Fruit fly (Drosophila melanogaster) whole organism, embryonic: ENCODE measurements around the gene RpL37A.
A peak's percentile ranks its signal among the peaks of the same experiment; 100 is the strongest.

ENCODE experiments used
- Ada2b ChIP-seq: fragments of 200-800 bp; sonication (Bioruptor generic); IDR thresholded peaks from 2 replicates; pipeline ENCODE4 v1.3.6; 2022; ENCODE audit warnings: missing biosample characterization, missing genetic modification characterization
- B-H2 ChIP-seq: fragments of 200-800 bp; sonication (Bioruptor generic); optimal IDR thresholded peaks from 2 replicates; lab custom pipeline; 2018; ENCODE audit warnings: missing biosample characterization, mild to moderate bottlenecking, missing genetic modification characterization
- BEAF-32 ChIP-seq: fragments of 200-800 bp; sonication (Bioruptor generic); optimal IDR thresholded peaks from 3 replicates; lab custom pipeline; 2017; ENCODE audit warnings: missing biosample characterization, missing genetic modification characterization, mild to moderate bottlenecking, moderate library complexity, missing genetic modification reagents
- CG11398 ChIP-seq: fragments of 200-800 bp; sonication (Bioruptor generic); optimal IDR thresholded peaks from 2 replicates; lab custom pipeline; 2016; ENCODE audit warnings: missing biosample characterization, missing genetic modification characterization
- CG11456 ChIP-seq: fragments of 200-800 bp; sonication (Bioruptor generic); IDR thresholded peaks from 3 replicates; pipeline ENCODE4 v1.3.6; 2022; ENCODE audit warnings: missing biosample characterization, missing genetic modification characterization
- CG12769 ChIP-seq: fragments of 200-800 bp; sonication (Bioruptor generic); optimal IDR thresholded peaks from 2 replicates; lab custom pipeline; 2019; ENCODE audit warnings: missing biosample characterization, mild to moderate bottlenecking, missing genetic modification characterization, moderate library complexity
- CG13424 ChIP-seq: fragments of 200-800 bp; sonication (Bioruptor generic); optimal IDR thresholded peaks from 2 replicates; lab custom pipeline; 2019; ENCODE audit warnings: missing biosample characterization, mild to moderate bottlenecking, missing genetic modification characterization, moderate library complexity
- CG15269 ChIP-seq: fragments of 200-800 bp; sonication (Bioruptor generic); optimal IDR thresholded peaks from 2 replicates; lab custom pipeline; 2018; ENCODE audit warnings: missing biosample characterization, mild to moderate bottlenecking, missing genetic modification characterization, moderate library complexity
- CG15479 ChIP-seq: fragments of 200-800 bp; sonication (Bioruptor generic); optimal IDR thresholded peaks from 3 replicates; lab custom pipeline; 2019; ENCODE audit warnings: missing biosample characterization, mild to moderate bottlenecking, missing genetic modification characterization, moderate library complexity
- CG1602 ChIP-seq: fragments of 200-800 bp; sonication (Bioruptor generic); optimal IDR thresholded peaks from 3 replicates; lab custom pipeline; 2016; ENCODE audit warnings: missing biosample characterization, missing genetic modification characterization
- CG16863 ChIP-seq: fragments of 200-800 bp; sonication (Bioruptor generic); optimal IDR thresholded peaks from 3 replicates; lab custom pipeline; 2016; ENCODE audit warnings: missing biosample characterization, missing genetic modification characterization
- CG18476 ChIP-seq: fragments of 200-800 bp; sonication (Bioruptor generic); optimal IDR thresholded peaks from 2 replicates; lab custom pipeline; 2016; ENCODE audit warnings: missing biosample characterization, mild to moderate bottlenecking, missing genetic modification characterization
- CG3838 ChIP-seq: fragments of 200-800 bp; sonication (Bioruptor generic); optimal IDR thresholded peaks from 3 replicates; lab custom pipeline; 2016; ENCODE audit warnings: missing biosample characterization, missing genetic modification characterization
- CG4282 ChIP-seq: fragments of 200-800 bp; sonication (Bioruptor generic); optimal IDR thresholded peaks from 2 replicates; lab custom pipeline; 2016; ENCODE audit warnings: missing biosample characterization, missing genetic modification characterization
- CG5245 ChIP-seq: fragments of 200-800 bp; sonication (Bioruptor generic); optimal IDR thresholded peaks from 3 replicates; lab custom pipeline; 2016; ENCODE audit warnings: missing biosample characterization, missing genetic modification characterization
- CG7839 ChIP-seq: fragments of 200-800 bp; sonication (Bioruptor generic); optimal IDR thresholded peaks from 3 replicates; lab custom pipeline; 2018; ENCODE audit warnings: missing biosample characterization, mild to moderate bottlenecking, missing genetic modification characterization, moderate library complexity
- CoRest ChIP-seq: fragments of 200-800 bp; sonication (Bioruptor generic); optimal IDR thresholded peaks from 3 replicates; lab custom pipeline; 2018; ENCODE audit warnings: missing biosample characterization, mild to moderate bottlenecking, missing genetic modification characterization, moderate library complexity
- Ets65A ChIP-seq: fragments of 200-800 bp; sonication (Bioruptor generic); peaks from one replicate; lab custom pipeline; 2016; ENCODE audit warnings: missing biosample characterization, missing genetic modification characterization
- Gsc ChIP-seq: fragments of 200-800 bp; sonication (Bioruptor generic); IDR thresholded peaks from 2 replicates; pipeline ENCODE4 v1.3.6; 2022; ENCODE audit warnings: missing biosample characterization, missing genetic modification characterization
- Hmx ChIP-seq: fragments of 200-800 bp; sonication (Bioruptor generic); optimal IDR thresholded peaks from 2 replicates; lab custom pipeline; 2016; ENCODE audit warnings: missing biosample characterization, missing genetic modification characterization
- Hr78 ChIP-seq, 2 experiments: fragments of 200-800 bp in 1 of 2; fragments of >200 bp in 1 of 2; sonication (Bioruptor generic) in 1 of 2; optimal IDR thresholded peaks; 2 replicates each; lab custom pipeline; 2017 to 2019; ENCODE audit warnings: missing biosample characterization in 2 of 2, missing genetic modification characterization in 2 of 2, mild to moderate bottlenecking in 1 of 2, moderate library complexity in 1 of 2
- Jarid2 ChIP-seq: fragments of 200-800 bp; sonication (Bioruptor generic); optimal IDR thresholded peaks from 3 replicates; lab custom pipeline; 2017; ENCODE audit warnings: mild to moderate bottlenecking, missing biosample characterization, missing genetic modification reagents, missing genetic modification characterization
- NC2α ChIP-seq: fragments of 200-800 bp; sonication (Bioruptor generic); optimal IDR thresholded peaks from 2 replicates; lab custom pipeline; 2016; ENCODE audit warnings: missing biosample characterization, missing genetic modification characterization
- Nf-YA ChIP-seq: fragments of 200-800 bp; sonication (Bioruptor generic); IDR thresholded peaks from 2 replicates; pipeline ENCODE4 v1.3.6; 2022; ENCODE audit warnings: missing biosample characterization, missing genetic modification characterization
- Nf-YC ChIP-seq: fragments of 200-800 bp; optimal IDR thresholded peaks from 3 replicates; lab custom pipeline; 2019; ENCODE audit warnings: missing biosample characterization, mild to moderate bottlenecking, missing genetic modification characterization, moderate library complexity
- Pdp1 ChIP-seq, 2 experiments: fragments of 200-800 bp; sonication (Bioruptor generic); optimal IDR thresholded peaks; 3 replicates each; lab custom pipeline; 2016; ENCODE audit warnings: missing biosample characterization in 2 of 2, missing genetic modification characterization in 2 of 2, mild to moderate bottlenecking in 1 of 2, moderate library complexity in 1 of 2
- Side ChIP-seq: fragments of 200-800 bp; sonication (Bioruptor generic); optimal IDR thresholded peaks from 2 replicates; lab custom pipeline; 2016; ENCODE audit warnings: missing biosample characterization, missing genetic modification characterization
- Stat92E ChIP-seq, 3 experiments: fragments of >200 bp in 2 of 3; fragments of 200-800 bp in 1 of 3; sonication (Bioruptor generic) in 1 of 3; optimal IDR thresholded peaks; 2 replicates each; lab custom pipeline; 2017 to 2019; ENCODE audit warnings: missing biosample characterization in 3 of 3, missing genetic modification characterization in 3 of 3, mild to moderate bottlenecking in 1 of 3, moderate library complexity in 1 of 3
- Xrp1 ChIP-seq: fragments of 200-800 bp; sonication (Bioruptor generic); IDR thresholded peaks from 2 replicates; pipeline ENCODE4 v1.3.6; 2022; ENCODE audit warnings: missing biosample characterization, missing genetic modification characterization
- ash1 ChIP-seq: fragments of 200-800 bp; sonication (Bioruptor generic); optimal IDR thresholded peaks from 2 replicates; lab custom pipeline; 2018; ENCODE audit warnings: missing biosample characterization, mild to moderate bottlenecking, missing genetic modification characterization
- bcd ChIP-seq: fragments of 200-800 bp; sonication (Bioruptor generic); optimal IDR thresholded peaks from 2 replicates; lab custom pipeline; 2017; ENCODE audit warnings: missing biosample characterization, mild to moderate bottlenecking, missing genetic modification characterization
- cato ChIP-seq: fragments of 200-800 bp; sonication (Bioruptor generic); optimal IDR thresholded peaks from 2 replicates; lab custom pipeline; 2016; ENCODE audit warnings: missing biosample characterization, missing genetic modification characterization, borderline replicate concordance
- chm ChIP-seq: fragments of 200-800 bp; sonication (Bioruptor generic); IDR thresholded peaks from 2 replicates; pipeline ENCODE4 v1.3.6; 2022; ENCODE audit warnings: missing biosample characterization, missing genetic modification characterization
- da ChIP-seq: fragments of 200-800 bp; sonication (Bioruptor generic); optimal IDR thresholded peaks from 2 replicates; lab custom pipeline; 2016; ENCODE audit warnings: missing biosample characterization, missing genetic modification characterization
- ham ChIP-seq: fragments of 200-800 bp; sonication (Bioruptor generic); IDR thresholded peaks from 2 replicates; pipeline ENCODE4 v1.3.6; 2022; ENCODE audit warnings: missing biosample characterization, missing genetic modification characterization
- insv ChIP-seq, 2 experiments: fragments of 200-800 bp; sonication (Bioruptor generic); optimal IDR thresholded peaks; 3 replicates each; lab custom pipeline; 2016 to 2018; ENCODE audit warnings: missing biosample characterization in 2 of 2, missing genetic modification characterization in 2 of 2
- lab ChIP-seq: fragments of 200-800 bp; sonication (Bioruptor generic); optimal IDR thresholded peaks from 3 replicates; lab custom pipeline; 2017; ENCODE audit warnings: missing biosample characterization, missing genetic modification characterization, mild to moderate bottlenecking, moderate library complexity, missing genetic modification reagents
- nerfin-2 ChIP-seq: fragments of 200-800 bp; sonication (Bioruptor generic); IDR thresholded peaks from 2 replicates; pipeline ENCODE4 v1.3.6; 2022; ENCODE audit warnings: missing biosample characterization, missing genetic modification characterization; ENCODE audit not compliant: partially characterized antibody
- row ChIP-seq: fragments of 200-800 bp; sonication (Bioruptor generic); IDR thresholded peaks from 3 replicates; pipeline ENCODE4 v1.3.6; 2022; ENCODE audit warnings: missing biosample characterization, missing genetic modification characterization
- so ChIP-seq: fragments of 200-800 bp; sonication (Bioruptor generic); IDR thresholded peaks from 3 replicates; pipeline ENCODE4 v1.3.6; 2022; ENCODE audit warnings: missing biosample characterization, missing genetic modification characterization
- ssp ChIP-seq: fragments of 200-800 bp; sonication (Bioruptor generic); IDR thresholded peaks from 2 replicates; pipeline ENCODE4 v1.3.6; 2022; ENCODE audit warnings: missing biosample characterization, missing genetic modification characterization
- stc ChIP-seq: fragments of 200-800 bp; sonication (Bioruptor generic); IDR thresholded peaks from 2 replicates; pipeline ENCODE4 v1.3.6; 2022; ENCODE audit warnings: missing biosample characterization, missing genetic modification characterization
- tgo ChIP-seq: fragments of 200-800 bp; sonication (Bioruptor generic); IDR thresholded peaks from 3 replicates; pipeline ENCODE4 v1.3.6; 2022; ENCODE audit warnings: missing biosample characterization, missing genetic modification characterization
- tll ChIP-seq, 2 experiments: fragments of 200-800 bp in 1 of 2; fragments of >200 bp in 1 of 2; sonication (Bioruptor generic) in 1 of 2; optimal IDR thresholded peaks; 2 replicates each; lab custom pipeline; 2017 to 2019; ENCODE audit warnings: missing biosample characterization in 2 of 2, missing genetic modification characterization in 2 of 2, mild to moderate bottlenecking in 1 of 2, moderate library complexity in 1 of 2
- ttk ChIP-seq: fragments of 200-800 bp; sonication (Bioruptor generic); IDR thresholded peaks from 2 replicates; pipeline ENCODE4 v2.1.2; 2022; ENCODE audit warnings: missing biosample characterization, missing genetic modification characterization
- tup ChIP-seq: fragments of 200-800 bp; sonication (Bioruptor generic); optimal IDR thresholded peaks from 2 replicates; lab custom pipeline; 2016; ENCODE audit warnings: missing biosample characterization, mild to moderate bottlenecking, missing genetic modification characterization, moderate library complexity
- tx ChIP-seq: fragments of 200-800 bp; sonication (Bioruptor generic); optimal IDR thresholded peaks from 2 replicates; lab custom pipeline; 2016; ENCODE audit warnings: missing biosample characterization, missing genetic modification characterization
- vnd ChIP-seq: fragments of 200-800 bp; sonication (Bioruptor generic); IDR thresholded peaks from 3 replicates; pipeline ENCODE4 v1.3.6; 2022; ENCODE audit warnings: missing biosample characterization, missing genetic modification characterization; ENCODE audit not compliant: partially characterized antibody

Gene RpL37A

DNA sequence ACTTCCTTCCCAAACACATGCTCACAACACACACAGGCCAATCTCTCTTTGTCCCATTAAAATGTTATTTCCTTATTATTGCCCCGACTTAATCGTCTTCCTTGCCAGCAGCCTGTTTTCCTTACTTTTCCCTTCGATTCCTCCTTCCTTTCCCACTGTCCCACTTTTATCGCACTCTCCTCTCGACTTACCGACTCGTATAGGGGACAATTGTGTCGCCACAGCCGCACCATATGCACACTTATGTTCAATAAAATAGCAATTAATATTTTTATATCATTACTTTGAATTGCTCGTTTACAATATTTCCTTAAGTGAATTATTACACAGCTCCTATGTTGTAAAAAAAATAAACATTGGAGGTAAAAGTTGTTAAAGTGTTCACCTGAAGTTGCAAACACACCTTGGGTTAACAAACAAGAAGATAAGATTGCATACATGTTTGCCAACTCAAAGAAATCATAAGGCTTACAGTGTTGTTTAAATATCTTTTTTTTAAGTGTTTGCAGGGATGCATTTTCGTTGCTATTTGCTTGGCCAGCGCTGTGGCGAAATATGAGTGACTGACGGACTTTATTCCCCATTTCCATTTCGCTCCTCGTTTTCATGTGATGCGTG, 16.3 kb downstream of the RpL37A start (continued):
- TF ChIP-seq B-H2 (GFP tag; lab: Kevin White, UChicago) (no peak), CG15479 (GFP tag; lab: Kevin White, UChicago) (peak; percentile 22), stc (GFP tag; lab: Robert Waterston, UW) (peak; percentile 69), BEAF-32 (GFP tag; lab: Kevin White, UChicago) (no peak), ttk (GFP tag; lab: Robert Waterston, UW) (peak; percentile 54; the same call in 1 of the 2 replicates), Gsc (GFP tag; lab: Robert Waterston, UW) (no peak), CG3838 (GFP tag; lab: Kevin White, UChicago) (peak; percentile 47), Ada2b (GFP tag; lab: Robert Waterston, UW) (peak; percentile 54), vnd (GFP tag; lab: Robert Waterston, UW) (no peak), CoRest (tag; lab: Kevin White, UChicago) (peak; percentile 83), da (GFP tag; lab: Kevin White, UChicago) (peak; percentile 42), Ets65A (GFP tag; lab: Kevin White, UChicago) (peak; percentile 96), Nf-YC (tag; lab: Kevin White, UChicago) (peak; percentile 67), CG1602 (GFP tag; lab: Kevin White, UChicago) (peak; percentile 54), NC2α (peak; percentile 30), lab (GFP tag; lab: Kevin White, UChicago) (peak; percentile 88), tup (GFP tag; lab: Kevin White, UChicago) (peak; percentile 15), row (GFP tag; lab: Robert Waterston, UW) (peak; percentile 69), tx (GFP tag; lab: Kevin White, UChicago) (peak; percentile 67), CG12769 (tag; lab: Kevin White, UChicago) (peak; percentile 60), CG13424 (tag; lab: Kevin White, UChicago) (peak; percentile 80), CG4282 (no peak), CG5245 (GFP tag; lab: Kevin White, UChicago) (peak; percentile 69), Jarid2 (peak; percentile 53), ash1 (GFP tag; lab: Kevin White, UChicago) (no peak), Stat92E (GFP tag; optimal IDR thresholded peaks at IDR 0.05; lab: Kevin White, UChicago) (no peak), CG11398 (GFP tag; lab: Kevin White, UChicago) (peak; percentile 43), Hr78 (GFP tag; optimal IDR thresholded peaks at IDR 0.05; lab: Kevin White, UChicago) (peak in 1 of 2 experiments; percentile 63), CG11456 (0 out of 3 replicates have a peak, but pooled peaks have one; percentile 7), CG18476 (peak; percentile 57), CG15269 (tag; lab: Kevin White, UChicago) (peak; percentile 84), Hmx (GFP tag; lab: Kevin White, UChicago) (no peak), Pdp1 (GFP tag; optimal IDR thresholded peaks at IDR 0.05; lab: Kevin White, UChicago) (peak; percentile 66 to 67), cato (GFP tag; lab: Kevin White, UChicago) (peak; percentile 53), Nf-YA (GFP tag; lab: Robert Waterston, UW) (0 out of 2 replicates have a peak, but pooled peaks have one; percentile 25), chm (GFP tag; lab: Robert Waterston, UW) (no peak), insv (GFP tag; optimal IDR thresholded peaks at IDR 0.05; lab: Kevin White, UChicago) (no peak), ssp (GFP tag; lab: Robert Waterston, UW) (no peak; the same call in 1 of the 2 replicates), CG16863 (GFP tag; lab: Kevin White, UChicago) (peak; percentile 49), tgo (GFP tag; lab: Robert Waterston, UW) (peak; percentile 39; the same call in 1 of the 3 replicates), nerfin-2 (GFP tag; lab: Robert Waterston, UW) (no peak), Side (peak; percentile 55), Xrp1 (GFP tag; lab: Robert Waterston, UW) (peak; percentile 79), tll (GFP tag; optimal IDR thresholded peaks at IDR 0.05; lab: Kevin White, UChicago) (no peak), CG7839 (tag; lab: Kevin White, UChicago) (peak; percentile 89), ham (GFP tag; lab: Robert Waterston, UW) (no peak), so (GFP tag; lab: Robert Waterston, UW) (0 out of 3 replicates have a peak, but pooled peaks have one; percentile 59), bcd (GFP tag; lab: Kevin White, UChicago) (peak; percentile 72)
